Worm (Caenorhabditis elegans) whole organism, early embryonic: ENCODE data around the gene lrch-1.

Experiments
- F13C5.2 ChIP-seq: sonication (generic microtip); optimal IDR thresholded peaks from 2 replicates; lab custom pipeline; 2017; ENCODE audit warnings: mild to moderate bottlenecking, missing genetic modification characterization, inconsistent platforms, missing compliant biosample characterization
- ama-1 ChIP-seq: fragments of 150-350 bp; optimal IDR thresholded peaks from 2 replicates; lab custom pipeline; 2014
- ceh-13 ChIP-seq: fragments of 200-800 bp; sonication (Bioruptor generic); optimal IDR thresholded peaks from 2 replicates; lab custom pipeline; 2018; ENCODE audit warnings: mild to moderate bottlenecking, missing genetic modification characterization, missing compliant biosample characterization
- ets-7 ChIP-seq: sonication (generic microtip); optimal IDR thresholded peaks from 2 replicates; lab custom pipeline; 2016; ENCODE audit warnings: missing genotype, missing genetic modification characterization, missing compliant biosample characterization
- flt-1 ChIP-seq: fragments of 200-800 bp; sonication (Bioruptor generic); IDR thresholded peaks from 2 replicates; pipeline ENCODE4 v1.3.6; 2022; ENCODE audit warnings: missing genetic modification characterization, missing compliant biosample characterization
- hmbx-1 ChIP-seq: sonication (generic microtip); optimal IDR thresholded peaks from 2 replicates; lab custom pipeline; 2016; ENCODE audit warnings: mild to moderate bottlenecking, missing genetic modification characterization, missing compliant biosample characterization
- hmg-4 ChIP-seq: fragments of 200-800 bp; sonication (Bioruptor generic); optimal IDR thresholded peaks from 2 replicates; lab custom pipeline; 2018; ENCODE audit warnings: mild to moderate bottlenecking, missing genetic modification characterization, missing compliant biosample characterization
- hnd-1 ChIP-seq: sonication (generic microtip); optimal IDR thresholded peaks from 2 replicates; lab custom pipeline; 2016; ENCODE audit warnings: missing genetic modification characterization, missing compliant biosample characterization
- pes-1 ChIP-seq: fragments of 200-800 bp; sonication (Bioruptor generic); IDR thresholded peaks from 2 replicates; pipeline ENCODE4 v1.3.6; 2022; ENCODE audit warnings: missing genetic modification reagents, missing genetic modification characterization, missing compliant biosample characterization
- tbx-37 ChIP-seq: fragments of 200-800 bp; sonication (Bioruptor generic); conservative IDR thresholded peaks from 2 replicates; pipeline ENCODE4 v1.3.6; 2022; ENCODE audit warnings: missing genetic modification reagents, missing genetic modification characterization, missing compliant biosample characterization
- tra-4 ChIP-seq: sonication (generic microtip); optimal IDR thresholded peaks from 2 replicates; lab custom pipeline; 2017; ENCODE audit warnings: missing genetic modification characterization, missing compliant biosample characterization

DNA sequence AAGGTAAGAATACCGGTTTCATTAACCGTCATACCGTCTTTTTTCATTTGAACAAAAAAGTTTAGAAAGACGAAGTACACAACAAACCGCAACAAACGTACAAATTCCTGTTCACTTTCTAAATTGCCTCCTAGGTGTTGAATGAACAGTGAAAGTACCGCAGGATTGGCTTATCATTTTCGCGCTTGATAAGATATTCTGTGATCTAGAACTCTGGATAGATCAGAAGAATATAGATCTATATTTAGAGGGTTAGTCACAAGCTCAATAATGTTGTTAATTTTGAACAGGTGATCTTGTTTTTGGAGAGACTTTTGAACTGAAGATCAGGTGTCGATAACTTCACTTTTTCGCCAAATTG, 38.2 kb upstream of the lrch-1 start:
- TF ChIP-seq ama-1 (lab: Kevin White, UChicago), result no peak
- TF ChIP-seq F13C5.2 (tag; lab: Kevin White, UChicago), result no peak
- no peak for TF ChIP-seq hmg-4 (GFP tag; lab: Kevin White, UChicago)
- no peak for TF ChIP-seq pes-1
- no peak for TF ChIP-seq ets-7 (tag; lab: Kevin White, UChicago)
- no peak for TF ChIP-seq hnd-1 (tag; lab: Kevin White, UChicago)
- TF ChIP-seq flt-1 (GFP tag; lab: Robert Waterston, UW), result no peak
- TF ChIP-seq ceh-13 (GFP tag; lab: Kevin White, UChicago), result no peak
- no peak for TF ChIP-seq tra-4 (tag; lab: Kevin White, UChicago)
- no peak for TF ChIP-seq tbx-37
- TF ChIP-seq hmbx-1 (tag; lab: Kevin White, UChicago), result no peak
